Fruit fly (Drosophila melanogaster): ENCODE results near the gene Ald1.

Gene Ald1

DNA sequence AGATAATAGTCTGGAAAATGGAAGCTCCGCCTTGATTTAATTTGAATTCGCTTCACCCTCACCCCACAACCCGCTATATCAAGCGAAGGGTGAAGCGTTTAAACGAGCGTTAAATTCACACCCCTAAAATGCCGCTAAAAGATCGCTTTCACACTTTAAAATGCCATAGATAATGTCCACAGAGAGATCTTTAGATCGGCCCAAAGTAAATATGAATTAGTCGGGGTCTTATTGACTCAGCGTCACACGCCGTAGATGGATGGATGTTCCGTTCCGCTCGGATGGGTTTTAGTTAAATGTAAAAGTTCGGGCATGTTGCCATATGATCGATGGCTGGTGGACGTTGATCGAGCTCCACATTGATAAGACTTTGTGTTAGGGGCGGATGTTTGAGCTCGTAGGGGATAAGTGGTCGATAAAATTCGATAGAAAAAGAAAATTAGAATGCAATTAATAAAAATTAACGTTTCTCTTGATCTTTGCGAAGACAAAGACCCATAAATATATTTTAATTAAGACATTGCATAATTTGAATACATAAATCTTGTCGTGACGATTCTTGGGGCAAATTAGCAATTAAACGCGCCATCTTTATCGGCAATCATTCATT, 33.3 kb downstream of the Ald1 start (continued):
- TF ChIP-seq CG13296 (GFP tag; optimal IDR thresholded peaks at IDR 0.05), result peak; percentile 83
- no peak for TF ChIP-seq CG13287 (GFP tag; IDR thresholded peaks at IDR 0.05; ENCODE audit: partially characterized antibody)
- peak; percentile 81 for TF ChIP-seq PHDP (tag; optimal IDR thresholded peaks at IDR 0.05)
- peak; percentile 62 for TF ChIP-seq CG8281 (tag; optimal IDR thresholded peaks at IDR 0.05)
- peak; percentile 78 for TF ChIP-seq ems (GFP tag; optimal IDR thresholded peaks at IDR 0.05)
- TF ChIP-seq CG18262 (tag; optimal IDR thresholded peaks at IDR 0.05), result peak; percentile 68
- peak; percentile 88 for TF ChIP-seq CG12769 (tag; optimal IDR thresholded peaks at IDR 0.05)
- TF ChIP-seq Ada2b (GFP tag; IDR thresholded peaks at IDR 0.05), result peak; percentile 60; the same call in 1 of the 2 replicates
- peak; percentile 86 for TF ChIP-seq CG8944 (GFP tag; optimal IDR thresholded peaks at IDR 0.05)
- no peak for TF ChIP-seq HLH4C (GFP tag; IDR thresholded peaks at IDR 0.05; ENCODE audit: partially characterized antibody)
- TF ChIP-seq CG33557 (GFP tag; optimal IDR thresholded peaks at IDR 0.05), result peak; percentile 92
- TF ChIP-seq ftz-f1 (GFP tag; optimal IDR thresholded peaks at IDR 0.05), result peak; percentile 44
- TF ChIP-seq Opbp (GFP tag; IDR thresholded peaks at IDR 0.05; ENCODE audit: partially characterized antibody), result no peak
- TF ChIP-seq CG12391 (tag; optimal IDR thresholded peaks at IDR 0.05), result peak; percentile 50
- peak; percentile 36; the same call in 1 of the 2 replicates for TF ChIP-seq GATAe (GFP tag; conservative IDR thresholded peaks at IDR 0.05)
- peak; percentile 49; the same call in 2 of the 3 replicates for TF ChIP-seq tgo (GFP tag; IDR thresholded peaks at IDR 0.05)
- peak; percentile 45 for TF ChIP-seq CG18011 (GFP tag; optimal IDR thresholded peaks at IDR 0.05)
- TF ChIP-seq Hmr (GFP tag; optimal IDR thresholded peaks at IDR 0.05), result peak; percentile 92
- peak; percentile 81 for TF ChIP-seq onecut (GFP tag; IDR thresholded peaks at IDR 0.05)
- TF ChIP-seq dan (GFP tag; IDR thresholded peaks at IDR 0.05), result no peak
- TF ChIP-seq Max (GFP tag; optimal IDR thresholded peaks at IDR 0.05), result peak; percentile 74
- peak; percentile 54; the same call in 1 of the 2 replicates for TF ChIP-seq H2.0 (GFP tag; IDR thresholded peaks at IDR 0.05)
- TF ChIP-seq tx (GFP tag; optimal IDR thresholded peaks at IDR 0.05), result peak; percentile 72
- TF ChIP-seq CG1792 (GFP tag; optimal IDR thresholded peaks at IDR 0.05), result peak; percentile 95
- peak; percentile 79 for TF ChIP-seq NFAT (GFP tag; IDR thresholded peaks at IDR 0.05)
- TF ChIP-seq dysf (GFP tag; IDR thresholded peaks at IDR 0.05), result peak; percentile 54; the same call in 1 of the 3 replicates
- TF ChIP-seq fd3F (GFP tag; optimal IDR thresholded peaks at IDR 0.05), result peak; percentile 58
- no peak for TF ChIP-seq Neu2 (GFP tag; optimal IDR thresholded peaks at IDR 0.05; ENCODE audit: borderline replicate concordance)
- TF ChIP-seq Aef1 (GFP tag; IDR thresholded peaks at IDR 0.05), result no peak
- peak; percentile 94 for TF ChIP-seq rib (GFP tag; IDR thresholded peaks at IDR 0.05)
- peak; percentile 25 to 91 for TF ChIP-seq Hr51 (GFP tag; optimal IDR thresholded peaks at IDR 0.05)
- no peak for TF ChIP-seq Doc3 (GFP tag; IDR thresholded peaks at IDR 0.05; ENCODE audit: partially characterized antibody)
- TF ChIP-seq pb (GFP tag; optimal IDR thresholded peaks at IDR 0.05), result peak; percentile 71
- peak; percentile 79 for TF ChIP-seq H15 (GFP tag; IDR thresholded peaks at IDR 0.05)
- TF ChIP-seq ranshi (GFP tag; IDR thresholded peaks at IDR 0.05), result peak; percentile 70; the same call in 1 of the 2 replicates
- peak; percentile 50 for TF ChIP-seq Xbp1 (GFP tag; optimal IDR thresholded peaks at IDR 0.05)
- TF ChIP-seq NC2β (GFP tag; optimal IDR thresholded peaks at IDR 0.05), result peak; percentile 88
- TF ChIP-seq grau (tag; optimal IDR thresholded peaks at IDR 0.05), result peak; percentile 48
- no peak for TF ChIP-seq Doc2 (GFP tag; IDR thresholded peaks at IDR 0.05)
- peak; percentile 91 for TF ChIP-seq CG12071 (GFP tag; optimal IDR thresholded peaks at IDR 0.05)
- peak; percentile 79 for TF ChIP-seq CG31441 (GFP tag; IDR thresholded peaks at IDR 0.05)
- peak; percentile 81 for TF ChIP-seq CG13894 (tag; optimal IDR thresholded peaks at IDR 0.05)
- TF ChIP-seq wdn (GFP tag; IDR thresholded peaks at IDR 0.05), result peak; percentile 81
- peak; percentile 86 for TF ChIP-seq Dip3 (GFP tag; optimal IDR thresholded peaks at IDR 0.05)
- TF ChIP-seq CG5953 (GFP tag; IDR thresholded peaks at IDR 0.05), result peak; percentile 90
- TF ChIP-seq inv (GFP tag; IDR thresholded peaks at IDR 0.05; ENCODE audit: partially characterized antibody), result no peak
- TF ChIP-seq fru (optimal IDR thresholded peaks at IDR 0.05), result no peak
- peak; percentile 88 for TF ChIP-seq HLHmδ (GFP tag; optimal IDR thresholded peaks at IDR 0.05)
- peak; percentile 77; the same call in 2 of the 3 replicates for TF ChIP-seq z (GFP tag; IDR thresholded peaks at IDR 0.05)
- peak; percentile 68 for TF ChIP-seq Ets97D (GFP tag; optimal IDR thresholded peaks at IDR 0.05)
